Worm (Caenorhabditis elegans) whole organism, L4/young adult: Measurements from ENCODE around the gene hbl-1.

Source experiments
- W03F9.2 ChIP-seq: fragments of 150-350 bp; optimal IDR thresholded peaks from 2 replicates; lab custom pipeline; 2014; ENCODE audit warnings: missing biosample characterization, missing genetic modification characterization
- dao-5 ChIP-seq: sonication (generic microtip); optimal IDR thresholded peaks from 2 replicates; lab custom pipeline; 2016; ENCODE audit warnings: missing genotype, missing genetic modification characterization, moderate library complexity, missing compliant biosample characterization
- him-1 ChIP-seq: sonication (generic microtip); optimal IDR thresholded peaks from 2 replicates; lab custom pipeline; 2016; ENCODE audit warnings: missing genotype, missing genetic modification reagents, missing genetic modification characterization, missing compliant biosample characterization

DNA sequence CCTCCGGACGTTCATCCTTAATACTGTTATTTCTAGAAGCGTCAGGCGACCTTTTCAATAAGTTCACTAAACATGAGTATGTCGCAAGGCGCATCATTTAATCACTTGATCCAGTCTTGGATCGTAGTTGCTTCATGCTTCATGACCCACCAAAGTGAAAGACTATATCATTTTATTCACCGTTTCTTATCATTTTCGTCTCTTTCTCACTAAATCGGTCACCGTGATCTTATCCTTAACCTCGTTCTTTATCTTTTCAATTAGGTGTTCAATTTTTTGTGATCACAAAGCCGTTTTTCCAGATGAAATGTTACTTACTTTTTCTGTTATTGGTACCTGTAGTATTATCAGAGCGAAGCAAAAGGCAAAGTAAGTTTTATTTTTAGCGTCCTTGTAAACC is 34.1 kb upstream of the hbl-1 start, which contains the start of gene F46G11.2:
- no peak for TF ChIP-seq him-1 (tag; lab: Kevin White, UChicago)
- no peak for TF ChIP-seq dao-5
- no peak for TF ChIP-seq W03F9.2 (tag; lab: Kevin White, UChicago)
